Fruit fly (Drosophila melanogaster): ENCODE measurements around the gene CG3823.
A peak's percentile ranks its signal among the peaks of the same experiment; 100 is the strongest.

The CG3823 gene

dm6 chrX:6339970-6340548 is 36.3 kb downstream of the CG3823 start (continued):
- TF ChIP-seq CG11723 (GFP tag; optimal IDR thresholded peaks at IDR 0.05) (no peak), mirr (GFP tag; optimal IDR thresholded peaks at IDR 0.05) (no peak), crol (GFP tag; IDR thresholded peaks at IDR 0.05) (peak; percentile 44), unpg (GFP tag; optimal IDR thresholded peaks at IDR 0.05) (peak; percentile 62), CG32767 (GFP tag; IDR thresholded peaks at IDR 0.05) (peak; percentile 66; the same call in 1 of the 2 replicates), CG8944 (GFP tag; optimal IDR thresholded peaks at IDR 0.05) (no peak), tap (tag; optimal IDR thresholded peaks at IDR 0.05) (peak; percentile 53), Bgb (GFP tag; IDR thresholded peaks at IDR 0.05; ENCODE audit: partially characterized antibody) (no peak), Chrac-16 (GFP tag; optimal IDR thresholded peaks at IDR 0.05) (peak; percentile 31), danr (GFP tag; IDR thresholded peaks at IDR 0.05) (no peak), phol (tag; optimal IDR thresholded peaks at IDR 0.05) (peak; percentile 57), CG10462 (GFP tag; optimal IDR thresholded peaks at IDR 0.05) (no peak), lab (GFP tag; optimal IDR thresholded peaks at IDR 0.05) (peak; percentile 71), ttk (GFP tag; IDR thresholded peaks at IDR 0.05) (peak; percentile 58; the same call in 1 of the 2 replicates), exex (tag; optimal IDR thresholded peaks at IDR 0.05) (peak; percentile 24), dm (GFP tag; optimal IDR thresholded peaks at IDR 0.05) (peak; percentile 23), Hr51 (GFP tag; optimal IDR thresholded peaks at IDR 0.05) (peak in 1 of 2 experiments; percentile 53), trh (GFP tag; optimal IDR thresholded peaks at IDR 0.05) (no peak), crp (GFP tag; optimal IDR thresholded peaks at IDR 0.05) (no peak), CG5953 (GFP tag; IDR thresholded peaks at IDR 0.05) (no peak), lmd (GFP tag; IDR thresholded peaks at IDR 0.05) (peak; percentile 61; the same call in 1 of the 2 replicates), schlank (tag; optimal IDR thresholded peaks at IDR 0.05) (peak; percentile 19), Mad (GFP tag; optimal IDR thresholded peaks at IDR 0.05) (no peak), hb (GFP tag; IDR thresholded peaks at IDR 0.05; ENCODE audit: partially characterized antibody) (no peak), CG10654 (GFP tag; optimal IDR thresholded peaks at IDR 0.05) (no peak), nau (GFP tag; optimal IDR thresholded peaks at IDR 0.05) (no peak), toy (GFP tag; IDR thresholded peaks at IDR 0.05) (no peak), dati (GFP tag; IDR thresholded peaks at IDR 0.05) (no peak), CG14965 (GFP tag; optimal IDR thresholded peaks at IDR 0.05; ENCODE audit: borderline replicate concordance) (no peak), CG11085 (GFP tag; IDR thresholded peaks at IDR 0.05) (peak; percentile 28; the same call in 1 of the 2 replicates), Atf-2 (GFP tag; optimal IDR thresholded peaks at IDR 0.05) (no peak), oc (tag; optimal IDR thresholded peaks at IDR 0.05) (peak; percentile 96), tna (GFP tag; IDR thresholded peaks at IDR 0.05; ENCODE audit: partially characterized antibody) (no peak), jing (GFP tag; optimal IDR thresholded peaks at IDR 0.05) (no peak), ci (GFP tag; IDR thresholded peaks at IDR 0.05) (peak; percentile 87), gem (tag; optimal IDR thresholded peaks at IDR 0.05) (peak; percentile 71), CG15073 (GFP tag; optimal IDR thresholded peaks at IDR 0.05) (no peak), Asciz (GFP tag; optimal IDR thresholded peaks at IDR 0.05) (peak; percentile 34), nmo (GFP tag; optimal IDR thresholded peaks at IDR 0.05) (peak; percentile 60), CG12236 (GFP tag; optimal IDR thresholded peaks at IDR 0.05) (no peak), pb (GFP tag; optimal IDR thresholded peaks at IDR 0.05) (peak; percentile 28), CG18764 (GFP tag; optimal IDR thresholded peaks at IDR 0.05) (peak; percentile 12), gcm (GFP tag; optimal IDR thresholded peaks at IDR 0.05) (peak; percentile 24), CG17186 (GFP tag; optimal IDR thresholded peaks at IDR 0.05) (no peak), Xrp1 (GFP tag; IDR thresholded peaks at IDR 0.05) (peak; percentile 75), tin (GFP tag; optimal IDR thresholded peaks at IDR 0.05) (peak; percentile 9), CG1832 (GFP tag; optimal IDR thresholded peaks at IDR 0.05) (no peak), CG8924 (tag; optimal IDR thresholded peaks at IDR 0.05) (peak; percentile 46), CG31224 (GFP tag; IDR thresholded peaks at IDR 0.05) (no peak; the same call in 1 of the 2 replicates), CG9215 (GFP tag; IDR thresholded peaks at IDR 0.05) (peak; percentile 46)

Measured in whole organism, embryonic.